Worm (Caenorhabditis elegans): ENCODE results near the gene R11D1.4.

DNA sequence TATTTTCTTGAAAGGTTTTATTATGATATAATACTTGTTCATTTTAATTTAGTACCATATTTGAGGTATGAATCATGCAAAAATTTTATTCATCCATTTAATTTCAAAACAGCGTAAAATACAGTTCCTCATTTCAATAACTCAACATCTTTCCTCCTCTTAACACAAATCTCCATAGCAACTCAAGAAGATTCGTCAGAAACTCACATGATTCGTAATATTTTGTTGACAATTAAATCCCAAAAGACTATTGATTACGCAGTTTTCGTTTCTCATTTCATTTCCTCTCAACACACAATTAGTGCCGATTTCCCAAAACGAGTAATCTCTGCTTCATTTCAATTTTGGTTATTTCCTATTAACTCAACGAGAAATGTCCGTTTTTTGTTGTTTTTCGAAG lies 5.7 kb downstream of the R11D1.4 start, which contains the start of gene R11D1.2:
- TF ChIP-seq nhr-28 (tag; optimal IDR thresholded peaks at IDR 0.05) = no peak
- TF ChIP-seq flh-1 (GFP tag; optimal IDR thresholded peaks at IDR 0.05) = no peak
- no peak for TF ChIP-seq unc-62 (GFP tag; optimal IDR thresholded peaks at IDR 0.05)

Data from whole organism, mixed stage, embryonic.